Worm (Caenorhabditis elegans) whole organism, midembryonic: ENCODE data around the gene kbp-1.

Experiments used
- flt-1 ChIP-seq: fragments of 200-800 bp; sonication (Bioruptor generic); IDR thresholded peaks from 2 replicates; pipeline ENCODE4 v1.3.6; 2022; ENCODE audit warnings: missing genetic modification characterization, missing compliant biosample characterization
- ztf-23 ChIP-seq: fragments of 200-800 bp; sonication (Bioruptor generic); IDR thresholded peaks from 2 replicates; pipeline ENCODE4 v1.3.6; 2022; ENCODE audit warnings: missing genetic modification reagents, missing genetic modification characterization, missing compliant biosample characterization

DNA sequence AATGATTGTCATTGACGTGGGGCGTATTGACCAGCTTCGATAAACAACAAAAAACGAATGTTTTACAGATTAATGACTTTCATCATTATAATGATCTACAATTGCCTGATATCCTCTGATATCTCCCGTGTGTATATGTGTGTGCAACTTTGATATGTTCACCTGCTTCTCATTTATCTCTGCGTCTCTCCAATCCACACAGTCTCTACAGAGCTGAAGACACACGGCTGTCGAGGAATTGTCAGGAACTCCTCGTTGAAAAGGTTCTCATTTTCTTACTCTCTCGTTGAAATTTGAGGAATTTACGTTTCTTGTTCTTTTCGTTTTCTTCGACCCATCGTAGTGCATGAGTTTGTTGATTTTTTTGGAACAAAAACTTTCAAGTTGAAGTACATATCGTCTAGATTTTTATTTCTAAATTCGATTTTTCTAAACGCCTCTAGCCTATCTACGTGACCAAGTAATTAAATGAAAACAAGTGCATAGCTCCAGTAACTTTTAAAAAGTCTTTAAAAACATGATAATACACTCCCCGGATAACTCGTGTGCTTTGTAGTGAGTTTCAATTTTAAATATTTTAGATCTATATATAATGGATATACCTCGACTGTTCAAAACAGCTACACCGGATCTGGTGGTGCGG is 49.0 kb upstream of the kbp-1 start, which contains the start of gene ten-1:
- TF ChIP-seq flt-1 (GFP tag; lab: Robert Waterston, UW) (no peak), ztf-23 (GFP tag; lab: Robert Waterston, UW) (no peak)
